Worm (Caenorhabditis elegans) whole organism, midembryonic: ENCODE results near the gene asp-16.

Experiments
- T22C8.4 ChIP-seq: fragments of 200-800 bp; sonication (Bioruptor generic); IDR thresholded peaks from 2 replicates; pipeline ENCODE4 v1.3.6; 2022; ENCODE audit warnings: missing genetic modification characterization, missing compliant biosample characterization
- cog-1 ChIP-seq: sonication (generic microtip); optimal IDR thresholded peaks from 2 replicates; lab custom pipeline; 2016; ENCODE audit warnings: missing genetic modification characterization, missing compliant biosample characterization
- flt-1 ChIP-seq: fragments of 200-800 bp; sonication (Bioruptor generic); IDR thresholded peaks from 2 replicates; pipeline ENCODE4 v1.3.6; 2022; ENCODE audit warnings: missing genetic modification characterization, missing compliant biosample characterization
- klf-2 ChIP-seq: fragments of 200-800 bp; sonication (Bioruptor generic); conservative IDR thresholded peaks from 2 replicates; pipeline ENCODE4 v1.3.6; 2022; ENCODE audit warnings: missing genetic modification reagents, missing genetic modification characterization, missing compliant biosample characterization
- med-1 ChIP-seq: sonication (generic microtip); optimal IDR thresholded peaks from 2 replicates; lab custom pipeline; 2017; ENCODE audit warnings: missing genetic modification characterization, mild to moderate bottlenecking, missing compliant biosample characterization, antibody characterized with exemption, missing genetic modification reagents; ENCODE audit not compliant: insufficient read depth
- ref-1 ChIP-seq: fragments of 200-800 bp; sonication (Bioruptor generic); conservative IDR thresholded peaks from 2 replicates; pipeline ENCODE4 v1.3.6; 2022; ENCODE audit warnings: missing genetic modification reagents, missing genetic modification characterization, missing compliant biosample characterization
- tab-1 ChIP-seq: fragments of 200-800 bp; sonication (Bioruptor generic); IDR thresholded peaks from 2 replicates; pipeline ENCODE4 v1.3.6; 2022; ENCODE audit warnings: missing genetic modification characterization, missing compliant biosample characterization
- ztf-23 ChIP-seq: fragments of 200-800 bp; sonication (Bioruptor generic); IDR thresholded peaks from 2 replicates; pipeline ENCODE4 v1.3.6; 2022; ENCODE audit warnings: missing genetic modification reagents, missing genetic modification characterization, missing compliant biosample characterization
- ztf-29 ChIP-seq: fragments of 200-800 bp; sonication (Bioruptor generic); IDR thresholded peaks from 2 replicates; pipeline ENCODE4 v1.3.6; 2022; ENCODE audit warnings: missing genetic modification reagents, missing genetic modification characterization, missing compliant biosample characterization

asp-16 gene

DNA sequence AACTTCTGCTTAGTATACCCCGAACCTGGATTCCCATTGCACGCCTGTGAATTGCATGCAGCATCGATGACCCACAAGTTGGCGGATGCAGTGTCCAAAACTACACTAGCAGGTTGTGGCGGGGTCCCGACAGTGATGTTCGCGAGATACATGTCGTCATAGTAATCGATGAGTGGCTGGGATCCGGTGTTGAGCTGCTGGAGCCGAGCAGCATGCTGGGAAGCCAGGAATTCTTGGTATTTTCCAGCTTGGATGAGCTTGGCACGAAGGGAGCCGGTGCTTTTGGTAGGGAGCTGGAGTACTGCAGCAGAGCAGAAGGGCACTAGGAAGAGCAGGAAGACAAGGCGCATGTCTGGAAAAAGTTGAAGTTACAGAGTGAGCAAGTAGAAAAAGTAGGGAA is at the start of gene asp-16:
TSS of gene asp-16 (minus strand) at position 350 of the 400 bp plus-strand sequence.
- TF ChIP-seq tab-1 (0 out of 2 replicates have a peak, but pooled peaks have one; percentile 20), cog-1 (tag; lab: Kevin White, UChicago) (no peak), ref-1 (GFP tag; lab: Robert Waterston, UW) (no peak), ztf-23 (GFP tag; lab: Robert Waterston, UW) (no peak)

DNA sequence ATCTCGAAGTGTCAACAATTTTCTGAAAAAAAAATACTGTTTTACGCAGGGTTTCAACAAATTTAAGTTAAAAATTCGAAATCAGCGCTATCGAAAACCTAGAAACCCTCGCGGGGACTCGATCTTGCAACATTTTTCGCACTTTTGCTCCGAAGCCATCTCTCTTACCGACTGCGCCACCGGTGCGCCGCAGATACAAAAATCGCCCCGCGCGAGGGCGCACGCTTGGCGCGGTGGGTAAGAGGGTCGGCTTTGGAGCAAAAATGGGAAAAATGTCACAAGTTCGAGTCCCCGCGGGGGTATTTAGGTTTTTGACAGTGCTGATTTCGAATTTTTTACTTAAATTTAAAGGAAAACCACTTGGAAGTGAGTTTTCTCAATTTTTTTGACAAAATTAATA is 48.5 kb upstream of the asp-16 start:
- TF ChIP-seq flt-1 (GFP tag; lab: Robert Waterston, UW) (no peak), ref-1 (GFP tag; lab: Robert Waterston, UW) (no peak), ztf-23 (GFP tag; lab: Robert Waterston, UW) (no peak)

DNA sequence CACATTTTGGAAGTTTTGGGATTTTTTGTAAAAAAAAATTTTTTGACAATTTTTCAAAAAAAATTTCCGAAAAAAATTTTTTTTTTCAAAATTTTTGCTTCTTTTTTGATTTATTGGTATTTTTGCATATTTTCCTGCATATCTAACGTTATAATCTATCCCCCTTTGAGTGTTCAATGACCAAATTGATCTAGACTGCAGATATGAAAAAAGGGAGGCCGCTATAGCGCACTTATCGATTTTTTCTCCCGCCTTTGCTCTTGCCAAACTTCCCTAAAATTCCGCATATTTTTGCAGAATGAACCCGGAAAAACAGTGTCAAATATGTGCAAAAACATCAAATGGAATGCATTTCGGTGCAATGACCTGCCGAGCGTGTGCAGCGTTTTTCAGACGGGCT is 45.0 kb upstream of the asp-16 start, which contains the start of gene nhr-145:
TSS of gene nhr-145 (plus strand) at position 298 of the 400 bp plus-strand sequence.
- no peak for TF ChIP-seq klf-2 (GFP tag; lab: Robert Waterston, UW)
- no peak for TF ChIP-seq ref-1 (GFP tag; lab: Robert Waterston, UW)
- peak; percentile 71 for TF ChIP-seq T22C8.4 (GFP tag; lab: Robert Waterston, UW)

DNA sequence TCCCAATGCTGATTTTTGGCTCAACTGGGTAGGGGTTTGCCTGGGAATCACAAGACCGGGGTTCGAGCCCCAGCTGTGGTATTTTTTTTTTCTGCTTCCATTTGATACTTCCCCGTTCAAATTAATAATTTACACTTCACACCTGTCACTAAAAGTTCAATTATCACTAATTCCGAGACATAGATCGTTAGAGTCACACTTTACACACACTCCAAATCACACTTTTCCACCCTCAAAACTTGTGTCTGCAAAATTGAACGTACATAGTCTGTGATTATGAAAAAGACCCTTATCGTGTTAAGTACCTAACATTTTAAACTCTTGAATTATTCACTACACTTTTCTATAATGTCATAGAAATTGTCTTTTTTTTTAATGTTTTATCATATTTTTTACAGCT is 41.4 kb upstream of the asp-16 start:
- TF ChIP-seq tab-1, result no peak
- no peak for TF ChIP-seq ztf-29 (GFP tag; lab: Robert Waterston, UW)
- TF ChIP-seq ztf-23 (GFP tag; lab: Robert Waterston, UW), result no peak
- no peak for TF ChIP-seq cog-1 (tag; lab: Kevin White, UChicago)
- TF ChIP-seq ref-1 (GFP tag; lab: Robert Waterston, UW), result no peak
- TF ChIP-seq med-1, result no peak
- no peak for TF ChIP-seq T22C8.4 (GFP tag; lab: Robert Waterston, UW)
- TF ChIP-seq klf-2 (GFP tag; lab: Robert Waterston, UW), result no peak
- no peak for TF ChIP-seq flt-1 (GFP tag; lab: Robert Waterston, UW)

ce11 chrV:19082541-19082940 is 40.1 kb upstream of the asp-16 start, which contains the start of gene nhr-95:
Gene nhr-95, minus strand, starts transcription at chrV:19082641.
- no peak for TF ChIP-seq med-1
- TF ChIP-seq ztf-29 (GFP tag; lab: Robert Waterston, UW), result no peak
- TF ChIP-seq ref-1 (GFP tag; lab: Robert Waterston, UW), result no peak
- no peak for TF ChIP-seq klf-2 (GFP tag; lab: Robert Waterston, UW)
- no peak for TF ChIP-seq flt-1 (GFP tag; lab: Robert Waterston, UW)
- no peak for TF ChIP-seq tab-1
- no peak for TF ChIP-seq ztf-23 (GFP tag; lab: Robert Waterston, UW)
- TF ChIP-seq cog-1 (tag; lab: Kevin White, UChicago), result no peak
- TF ChIP-seq T22C8.4 (GFP tag; lab: Robert Waterston, UW), result no peak

DNA sequence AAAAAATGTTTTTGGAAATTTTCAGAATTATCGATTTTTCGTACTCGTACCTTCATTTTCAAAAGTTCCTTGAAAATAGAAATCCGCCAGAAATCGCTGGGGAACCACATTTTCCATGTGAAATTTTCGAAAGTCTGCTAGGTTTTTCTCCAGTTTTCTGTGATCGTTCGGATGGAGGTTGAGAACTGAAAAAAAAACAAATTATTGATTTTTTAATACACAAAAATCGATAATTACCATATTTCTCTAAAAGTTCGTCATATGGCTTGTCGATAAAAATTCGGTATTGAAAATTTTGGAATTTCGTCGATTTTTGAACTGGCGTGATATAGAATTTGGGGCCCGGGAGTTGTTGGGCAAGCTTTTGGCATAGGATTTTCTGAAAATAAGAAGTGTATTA is 34.4 kb upstream of the asp-16 start:
- TF ChIP-seq med-1 (no peak), ztf-29 (GFP tag; lab: Robert Waterston, UW) (no peak), tab-1 (no peak), cog-1 (tag; lab: Kevin White, UChicago) (no peak), flt-1 (GFP tag; lab: Robert Waterston, UW) (no peak), ztf-23 (GFP tag; lab: Robert Waterston, UW) (no peak), T22C8.4 (GFP tag; lab: Robert Waterston, UW) (peak; percentile 6; the same call in 1 of the 2 replicates)

- peak; percentile 92 for TF ChIP-seq T22C8.4 (GFP tag; lab: Robert Waterston, UW)
Observed at ce11 chrV:19076141-19076656, 33.8 kb upstream of the asp-16 start.

DNA sequence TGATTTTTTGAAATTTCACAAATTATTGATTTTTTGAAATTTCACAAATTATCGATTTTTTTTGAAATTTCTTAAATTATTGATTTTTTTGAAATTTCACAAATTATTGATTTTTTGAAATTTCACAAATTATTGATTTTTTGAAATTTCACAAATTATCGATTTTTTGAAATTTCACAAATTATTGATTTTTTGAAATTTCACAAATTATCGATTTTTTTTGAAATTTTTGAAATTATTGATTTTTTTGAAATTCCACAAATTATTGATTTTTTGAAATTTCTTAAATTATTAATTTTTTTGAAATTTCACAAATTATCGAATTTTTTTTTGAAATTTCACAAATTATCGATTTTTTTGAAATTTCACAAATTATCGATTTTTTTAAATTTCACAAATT is 32.8 kb upstream of the asp-16 start:
- peak; percentile 92 for TF ChIP-seq T22C8.4 (GFP tag; lab: Robert Waterston, UW)

ce11 chrV:19073169-19073568 is 30.8 kb upstream of the asp-16 start:
- no peak for TF ChIP-seq flt-1 (GFP tag; lab: Robert Waterston, UW)
- TF ChIP-seq T22C8.4 (GFP tag; lab: Robert Waterston, UW), result peak; percentile 85

DNA sequence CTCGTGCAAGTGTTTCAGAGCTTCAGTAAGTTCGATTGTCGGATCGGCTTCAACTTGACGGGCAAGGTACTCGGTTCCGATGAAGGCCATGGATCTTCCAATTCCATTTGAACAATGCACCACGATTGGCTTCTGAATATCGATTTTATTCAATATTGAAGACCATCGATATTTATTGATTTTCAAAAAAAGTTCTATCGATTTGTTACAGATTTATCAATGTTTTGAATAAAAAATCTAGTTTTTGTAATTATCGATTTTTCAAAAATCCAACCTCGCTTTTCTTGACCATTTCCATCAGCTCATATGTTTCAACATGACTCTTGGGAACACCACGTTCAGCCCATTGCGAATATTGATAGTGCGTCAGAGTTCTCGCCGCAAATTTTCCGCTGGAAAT is 26.5 kb upstream of the asp-16 start:
- TF ChIP-seq med-1, result no peak
- TF ChIP-seq T22C8.4 (GFP tag; lab: Robert Waterston, UW), result 0 out of 2 replicates have a peak, but pooled peaks have one; percentile 7
- no peak for TF ChIP-seq cog-1 (tag; lab: Kevin White, UChicago)
- no peak for TF ChIP-seq ztf-23 (GFP tag; lab: Robert Waterston, UW)
- TF ChIP-seq tab-1, result no peak

DNA sequence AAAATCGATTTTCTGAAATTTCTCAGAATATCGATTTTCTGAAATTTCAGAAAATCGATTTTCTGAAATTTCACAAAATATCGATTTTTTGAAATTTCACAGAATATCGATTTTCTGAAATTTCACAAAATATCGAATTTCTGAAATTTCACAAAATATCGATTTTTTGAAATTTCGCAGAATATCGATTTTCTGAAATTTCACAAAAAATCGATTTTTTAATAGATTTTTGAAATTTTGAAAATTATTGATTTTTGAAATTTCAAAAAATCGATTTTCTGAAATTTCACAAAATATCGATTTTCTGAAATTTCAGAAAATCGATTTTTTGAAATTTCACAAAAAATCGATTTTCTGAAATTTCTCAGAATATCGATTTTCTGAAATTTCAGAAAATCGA is 23.5 kb upstream of the asp-16 start:
- peak; percentile 66 for TF ChIP-seq T22C8.4 (GFP tag; lab: Robert Waterston, UW)

ce11 chrV:19063326-19063725 is 20.9 kb upstream of the asp-16 start:
- TF ChIP-seq T22C8.4 (GFP tag; lab: Robert Waterston, UW) (peak; percentile 44; the same call in 1 of the 2 replicates), ztf-23 (GFP tag; lab: Robert Waterston, UW) (no peak)
